Fruit fly (Drosophila melanogaster) S2 (cell line): ENCODE data around the gene CG31178.
A peak's percentile ranks its signal among the peaks of the same experiment; 100 is the strongest.

Experiments used
- CG8478 ChIP-seq: fragments of >200 bp; optimal IDR thresholded peaks from 2 replicates; lab custom pipeline; 2018
- CTCF ChIP-seq, 2 experiments: fragments of >200 bp; optimal IDR thresholded peaks; 2 replicates each; lab custom pipeline; 2018

The CG31178 gene

DNA sequence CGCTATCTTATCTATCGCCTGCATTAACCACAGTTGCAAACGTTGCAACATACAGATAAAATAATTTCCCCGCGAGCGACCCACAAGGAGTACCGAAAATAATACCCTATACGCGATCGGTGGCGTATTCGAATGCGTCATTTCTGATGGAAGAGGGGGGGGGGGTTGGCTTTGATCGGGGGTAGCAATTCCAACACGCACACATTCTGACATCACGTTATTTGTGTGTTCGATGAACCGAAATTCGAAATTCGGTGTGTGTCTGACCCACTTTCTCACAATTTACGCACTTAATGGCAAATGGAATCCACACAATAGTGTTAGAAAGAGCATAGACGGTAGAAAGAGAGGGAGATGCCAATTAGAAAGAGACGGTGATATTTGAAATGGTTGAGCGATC lies 36.9 kb upstream of the CG31178 start:
- no peak for TF ChIP-seq CTCF (optimal IDR thresholded peaks at IDR 0.05; lab: Kevin White, UChicago)
- no peak for TF ChIP-seq CG8478 (lab: Kevin White, UChicago)

DNA sequence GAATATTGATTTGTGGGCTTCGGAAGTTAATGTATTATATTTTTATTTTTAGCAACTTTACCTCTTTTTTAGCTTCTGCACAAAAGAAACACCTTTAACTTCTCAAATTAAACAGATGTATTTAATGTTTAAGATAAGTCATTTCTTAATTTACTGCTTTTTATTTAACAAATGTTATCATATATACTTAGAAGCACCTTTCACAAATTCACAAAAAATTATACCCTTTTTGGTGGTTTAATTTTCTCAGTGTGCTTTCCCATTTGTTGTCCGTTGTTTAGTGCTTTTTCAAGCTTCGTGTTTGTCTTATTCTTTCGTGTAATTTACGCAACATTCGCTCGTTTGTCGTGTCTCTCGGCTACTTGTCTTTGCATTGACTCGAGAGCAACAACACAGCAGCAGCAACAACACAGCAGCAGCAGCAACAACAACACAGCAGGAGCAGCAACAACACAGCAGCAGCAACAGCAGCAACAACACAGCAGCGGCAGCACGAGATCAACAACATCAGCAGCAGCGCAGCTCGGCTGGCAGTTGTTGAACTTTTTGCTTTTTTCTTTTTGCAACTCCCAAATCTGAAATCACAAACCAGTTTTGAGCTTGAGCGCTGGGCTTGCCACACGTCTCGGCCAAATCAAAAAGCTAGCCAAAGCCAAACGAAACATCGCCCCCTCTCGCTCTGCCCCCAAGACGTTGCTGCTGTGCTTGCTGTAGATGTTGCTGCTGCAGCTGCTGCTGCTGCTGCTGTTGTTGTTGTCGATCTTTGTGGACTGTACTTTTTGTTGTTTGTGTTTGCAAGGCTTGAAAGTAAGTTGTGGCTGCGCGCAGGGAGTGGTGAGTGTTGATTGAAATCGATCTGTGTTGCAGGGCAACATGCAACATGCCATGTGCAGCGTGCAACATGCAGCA lies 36.2 kb upstream of the CG31178 start:
- TF ChIP-seq CG8478 (lab: Kevin White, UChicago) (no peak), CTCF (optimal IDR thresholded peaks at IDR 0.05; lab: Kevin White, UChicago) (no peak)

DNA sequence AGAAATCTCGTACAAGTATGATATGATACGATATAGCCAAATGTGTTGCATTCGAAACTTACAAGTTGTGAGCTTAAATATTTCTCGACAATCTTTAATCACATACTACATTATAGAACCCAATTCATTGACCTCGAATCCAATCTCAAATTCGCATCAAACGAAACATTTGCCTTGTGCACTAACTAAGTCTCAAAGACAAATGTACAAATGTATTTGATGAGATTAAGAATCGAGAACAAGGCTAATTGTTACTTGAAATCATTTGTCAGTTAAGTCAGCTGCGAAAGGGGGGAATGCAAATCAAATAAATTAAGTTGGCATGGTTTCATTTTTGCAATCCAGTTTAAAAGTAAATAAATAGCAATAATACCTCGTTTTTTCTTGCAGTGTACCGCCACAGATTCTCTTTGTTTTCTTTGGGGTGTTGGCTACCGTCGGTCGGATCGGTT lies 35.0 kb upstream of the CG31178 start:
- no peak for TF ChIP-seq CG8478 (lab: Kevin White, UChicago)
- no peak for TF ChIP-seq CTCF (optimal IDR thresholded peaks at IDR 0.05; lab: Kevin White, UChicago)

DNA sequence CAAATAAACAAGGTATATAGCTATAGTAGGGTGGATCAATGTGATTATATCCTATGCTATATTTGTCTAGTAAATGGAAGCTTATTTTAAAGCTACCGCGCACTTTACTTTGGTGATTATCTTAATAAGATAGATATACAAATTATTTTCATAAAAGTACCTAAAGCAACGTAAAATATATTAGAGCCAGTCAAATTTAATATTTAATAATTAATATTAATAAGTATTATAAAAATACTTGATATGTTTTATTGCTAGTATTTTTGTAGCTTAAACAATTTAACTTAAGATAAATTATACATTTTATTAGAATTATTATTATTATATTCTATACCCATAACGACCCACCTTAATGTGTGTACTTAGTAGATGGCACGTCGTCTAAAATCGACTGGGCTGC lies 33.9 kb upstream of the CG31178 start:
- TF ChIP-seq CTCF (optimal IDR thresholded peaks at IDR 0.05; lab: Kevin White, UChicago) (no peak), CG8478 (lab: Kevin White, UChicago) (no peak)

DNA sequence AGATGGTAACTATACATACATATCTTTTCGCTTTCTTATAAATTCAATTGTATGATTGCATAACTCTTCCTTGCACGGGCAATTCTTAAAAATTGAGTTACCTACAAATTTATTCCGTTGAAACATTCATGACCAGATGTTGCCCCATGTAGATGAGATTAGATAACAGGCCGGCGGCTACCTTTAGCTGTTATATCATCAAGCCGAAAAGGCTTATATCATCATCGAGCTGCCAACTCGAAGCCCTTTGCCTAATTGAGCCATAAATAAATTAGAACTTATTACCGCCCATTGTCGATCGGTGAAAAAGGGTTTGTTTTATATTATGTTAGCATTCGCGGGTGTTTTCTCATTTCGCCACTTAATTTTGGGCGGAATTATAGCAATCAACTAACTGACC lies 33.1 kb upstream of the CG31178 start:
- TF ChIP-seq CTCF (optimal IDR thresholded peaks at IDR 0.05; lab: Kevin White, UChicago) (no peak), CG8478 (lab: Kevin White, UChicago) (no peak)

DNA sequence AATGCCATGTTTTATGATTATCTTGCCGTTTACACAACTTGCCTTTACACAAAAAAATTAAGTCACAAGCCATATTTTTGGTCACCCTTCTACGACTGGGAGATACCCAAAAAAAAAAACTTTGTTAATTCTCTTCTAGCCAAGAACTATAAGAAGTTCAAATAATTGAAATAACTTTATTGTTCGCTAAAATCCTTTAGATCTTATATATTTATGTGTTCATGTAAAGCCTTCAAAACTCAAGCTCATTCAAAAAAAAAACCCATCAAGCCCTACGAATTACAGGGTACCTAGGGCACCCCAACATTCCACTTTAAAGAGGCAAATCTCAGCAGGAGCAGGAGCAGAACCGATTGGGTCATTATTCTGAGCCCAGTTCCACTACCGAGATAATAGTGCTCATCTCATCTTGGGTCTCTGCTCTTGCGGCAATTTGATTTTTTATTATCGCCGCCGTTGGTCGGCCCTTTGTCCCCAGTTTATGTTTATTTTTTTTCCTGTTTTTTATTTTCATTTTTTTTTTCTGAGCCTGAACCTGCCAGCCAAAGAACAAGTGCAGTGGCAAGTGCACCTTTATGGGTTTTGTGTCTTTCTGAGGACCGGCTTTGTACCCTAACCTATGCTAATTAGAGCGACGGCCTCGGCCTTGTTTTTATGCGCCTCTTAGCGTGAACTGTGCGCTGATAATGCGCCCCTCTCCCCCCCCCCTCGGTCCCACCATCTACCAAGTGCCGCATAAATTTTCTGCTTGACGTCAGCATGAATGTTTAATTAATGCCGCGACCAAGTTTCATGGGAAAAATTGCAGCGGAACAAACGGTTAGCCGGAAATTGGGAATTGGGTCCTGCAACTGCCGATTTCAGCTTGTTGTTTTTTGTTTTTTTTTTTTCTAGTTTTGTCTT lies 31.8 kb upstream of the CG31178 start:
- TF ChIP-seq CTCF (optimal IDR thresholded peaks at IDR 0.05; lab: Kevin White, UChicago) (no peak), CG8478 (lab: Kevin White, UChicago) (no peak)

DNA sequence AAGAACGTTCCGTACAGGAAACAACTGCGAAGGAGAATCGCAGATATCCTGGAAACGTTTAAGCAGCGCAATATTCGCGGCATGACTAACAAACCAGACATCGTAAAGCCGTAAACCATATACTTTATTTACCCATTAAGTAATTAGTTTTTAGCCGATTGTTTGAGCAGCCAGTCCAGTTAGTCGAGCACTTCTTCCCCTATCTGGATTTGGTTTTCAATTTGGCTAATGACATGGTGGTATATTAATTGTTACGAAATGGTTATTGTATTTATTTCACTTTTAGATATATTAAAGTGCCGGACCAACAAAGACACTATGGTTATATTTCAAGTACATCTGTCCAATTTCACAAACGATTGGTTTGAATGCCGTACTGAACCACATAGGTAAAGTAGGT lies 29.9 kb upstream of the CG31178 start, which contains the start of gene Gr93b:
Gr93b (minus strand) TSS at position 101 of the 400 bp plus-strand sequence.
- TF ChIP-seq CG8478 (lab: Kevin White, UChicago): no peak
- TF ChIP-seq CTCF (optimal IDR thresholded peaks at IDR 0.05; lab: Kevin White, UChicago): no peak

DNA sequence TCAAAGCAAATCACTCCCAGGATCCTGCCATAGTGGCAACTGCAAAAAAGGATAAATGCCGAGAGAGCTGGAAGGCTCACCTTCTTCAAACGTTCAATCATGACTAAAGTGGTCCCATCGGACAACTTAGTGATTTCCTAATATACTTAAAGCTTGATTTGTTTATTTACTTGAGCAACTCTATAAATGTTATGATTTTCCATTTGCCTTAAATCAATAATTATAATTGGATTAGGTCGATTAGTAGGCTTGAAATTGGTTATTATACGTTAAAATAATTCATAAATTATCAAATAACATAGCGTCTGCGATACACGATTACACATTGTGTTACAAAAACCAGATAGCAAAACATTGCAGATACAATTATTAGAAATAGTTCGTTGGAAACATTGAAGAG lies 28.4 kb upstream of the CG31178 start, which contains the start of gene Gr93c:
Gr93c (minus strand) TSS at position 101 of the 400 bp plus-strand sequence.
- TF ChIP-seq CTCF (optimal IDR thresholded peaks at IDR 0.05; lab: Kevin White, UChicago): no peak

DNA sequence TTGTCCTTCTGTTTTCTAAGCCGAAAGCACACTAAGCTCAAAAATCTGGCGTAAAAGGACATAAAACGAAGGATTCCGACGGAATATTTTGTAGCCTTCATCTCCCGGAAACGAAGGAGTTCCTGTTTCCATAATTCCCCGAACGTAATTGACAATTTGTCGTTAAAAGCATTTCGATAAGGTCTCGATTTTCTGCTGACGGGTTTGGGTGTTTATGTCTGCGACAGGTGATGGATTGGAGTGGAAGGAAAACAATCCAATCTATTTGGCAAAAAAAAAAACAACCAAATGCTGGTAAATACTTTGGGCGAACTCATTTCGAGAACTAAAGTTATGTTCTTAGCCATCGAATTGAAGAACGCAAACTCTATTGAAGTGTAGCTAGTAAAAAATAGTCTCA lies 27.0 kb upstream of the CG31178 start, which contains the start of gene Gr93d:
Gr93d (minus strand) TSS at position 101 of the 400 bp plus-strand sequence.
- TF ChIP-seq CG8478 (lab: Kevin White, UChicago): no peak
- no peak for TF ChIP-seq CTCF (optimal IDR thresholded peaks at IDR 0.05; lab: Kevin White, UChicago)

DNA sequence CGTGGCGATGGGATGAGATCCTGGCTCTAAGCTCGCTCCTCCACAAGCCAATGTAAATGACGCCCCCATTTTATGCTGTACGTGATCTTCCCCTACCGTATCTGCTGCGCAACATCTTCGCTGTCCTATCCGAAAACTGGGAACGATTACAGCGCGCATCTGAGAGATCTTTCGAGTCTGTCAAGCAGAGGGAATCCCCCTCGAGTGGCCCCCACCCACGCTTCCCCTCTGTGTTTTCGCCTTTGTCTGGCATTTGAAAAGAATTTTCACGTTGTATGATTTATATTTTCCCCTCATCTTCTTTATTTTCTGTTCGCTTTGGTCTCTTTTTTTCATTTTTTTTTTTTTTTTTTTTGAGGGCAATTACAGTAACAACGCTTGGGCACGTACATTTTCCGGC lies 26.1 kb upstream of the CG31178 start:
- TF ChIP-seq CTCF (optimal IDR thresholded peaks at IDR 0.05; lab: Kevin White, UChicago): no peak
- TF ChIP-seq CG8478 (lab: Kevin White, UChicago): no peak

DNA sequence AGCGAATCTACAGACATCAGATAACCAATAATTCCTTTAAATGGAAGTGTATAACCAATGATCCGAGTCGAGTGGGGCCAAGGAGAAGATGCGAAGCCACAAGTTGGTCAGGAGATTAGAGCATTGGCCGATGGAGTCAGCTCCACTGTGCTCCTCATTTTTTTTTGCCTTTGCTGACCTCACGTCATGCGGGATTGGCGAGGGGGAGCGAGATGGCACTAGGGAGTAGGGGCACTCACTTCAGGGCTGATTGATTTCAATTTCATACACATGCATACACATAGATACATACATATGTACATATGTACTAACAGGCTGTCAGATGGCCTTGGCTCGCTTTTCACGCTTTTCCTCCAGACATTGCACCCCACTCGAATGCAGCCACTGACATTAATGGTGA lies 25.3 kb upstream of the CG31178 start:
- TF ChIP-seq CTCF (optimal IDR thresholded peaks at IDR 0.05; lab: Kevin White, UChicago) (no peak), CG8478 (lab: Kevin White, UChicago) (no peak)

DNA sequence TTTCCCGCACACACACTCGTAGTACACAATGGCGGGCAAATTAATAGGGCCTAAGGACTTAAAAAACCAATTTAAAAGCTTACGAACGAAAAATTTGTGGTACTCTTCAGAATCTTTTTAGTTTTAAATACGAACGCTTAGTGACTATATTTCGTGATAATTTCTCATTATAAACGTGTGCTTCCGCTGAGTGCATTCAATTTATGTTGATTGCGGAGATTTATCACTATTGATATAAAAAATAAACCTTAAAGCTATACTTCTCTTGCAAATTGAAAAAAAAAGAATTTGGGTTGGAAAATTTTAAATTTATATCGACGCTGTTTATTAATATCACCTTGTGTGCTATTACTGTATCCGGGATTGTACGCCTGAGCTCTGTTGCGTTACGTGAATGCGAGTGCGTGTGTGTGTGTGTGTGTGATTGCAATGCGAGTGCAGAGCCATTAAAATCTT lies 24.5 kb upstream of the CG31178 start:
- TF ChIP-seq CG8478 (lab: Kevin White, UChicago) (no peak), CTCF (optimal IDR thresholded peaks at IDR 0.05; lab: Kevin White, UChicago) (no peak)

DNA sequence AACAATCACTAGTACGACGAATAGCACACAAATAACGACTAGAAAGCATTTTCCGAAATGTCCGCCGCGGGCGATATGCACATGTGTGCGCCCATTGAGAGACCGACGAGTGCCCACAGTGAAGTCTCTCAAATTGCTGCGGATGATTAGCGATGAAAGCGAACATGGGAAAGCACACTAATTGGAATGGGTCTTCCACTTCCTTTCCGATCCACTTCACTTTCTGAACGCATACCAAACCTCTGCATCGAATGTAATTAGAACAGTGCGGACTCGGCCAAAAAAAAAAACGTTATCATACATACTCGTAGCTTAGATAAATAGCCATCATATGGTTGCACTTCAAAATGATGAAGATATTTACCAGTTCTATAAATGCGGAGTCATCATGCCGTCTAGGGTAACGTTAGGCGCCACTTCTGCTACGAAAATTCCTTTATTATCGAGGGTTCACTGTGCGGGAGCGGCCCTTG lies 23.5 kb upstream of the CG31178 start:
- TF ChIP-seq CTCF (optimal IDR thresholded peaks at IDR 0.05; lab: Kevin White, UChicago) (peak in 1 of 2 experiments; percentile 6), CG8478 (lab: Kevin White, UChicago) (no peak)
